Worm (Caenorhabditis elegans): ENCODE data around the gene cpsf-3.

The cpsf-3 gene

ce11 chrIV:13289321-13289720 is 6.6 kb upstream of the cpsf-3 start, which contains the start of gene Y67H2A.10:
Gene Y67H2A.10, minus strand, starts transcription at chrIV:13289504.
- peak; percentile 83 for TF ChIP-seq unc-120 (tag; optimal IDR thresholded peaks at IDR 0.05; ENCODE audit: poor library complexity, severe bottlenecking)
- TF ChIP-seq drap-1 (GFP tag; optimal IDR thresholded peaks at IDR 0.05) = no peak

ce11 chrIV:13272494-13272893 is 10.2 kb downstream of the cpsf-3 start, which contains the start of gene unc-26:
Gene unc-26, minus strand, starts transcription at chrIV:13272516.
- no peak for TF ChIP-seq blmp-1 (tag; optimal IDR thresholded peaks at IDR 0.05)
- TF ChIP-seq sptf-1 (tag; optimal IDR thresholded peaks at IDR 0.05) = peak; percentile 28
- TF ChIP-seq nhr-12 (tag; optimal IDR thresholded peaks at IDR 0.05) = no peak
- TF ChIP-seq ces-1 (GFP tag; optimal IDR thresholded peaks at IDR 0.05) = peak; percentile 74
- TF ChIP-seq drap-1 (GFP tag; optimal IDR thresholded peaks at IDR 0.05) = no peak

ce11 chrIV:13268385-13268784 is 14.3 kb downstream of the cpsf-3 start:
- TF ChIP-seq bed-3 (GFP tag; optimal IDR thresholded peaks at IDR 0.05) = no peak
- TF ChIP-seq ceh-83 (GFP tag; optimal IDR thresholded peaks at IDR 0.05) = no peak
- TF ChIP-seq cnd-1 (tag; optimal IDR thresholded peaks at IDR 0.05) = no peak
- no peak for TF ChIP-seq blmp-1 (tag; optimal IDR thresholded peaks at IDR 0.05)
- TF ChIP-seq flh-1 (GFP tag; optimal IDR thresholded peaks at IDR 0.05) = no peak
- TF ChIP-seq unc-120 (tag; optimal IDR thresholded peaks at IDR 0.05; ENCODE audit: poor library complexity, severe bottlenecking) = no peak
- TF ChIP-seq nhr-12 (tag; optimal IDR thresholded peaks at IDR 0.05) = no peak

- TF ChIP-seq nhr-28 (tag; optimal IDR thresholded peaks at IDR 0.05) (no peak), nhr-237 (tag; optimal IDR thresholded peaks at IDR 0.05) (no peak)
Observed at ce11 chrIV:13261778-13262177, 20.9 kb downstream of the cpsf-3 start.

- TF ChIP-seq nhr-28 (tag; optimal IDR thresholded peaks at IDR 0.05) = no peak
Observed at ce11 chrIV:13258872-13259271, 23.8 kb downstream of the cpsf-3 start, which contains the start of gene JC8.16. Gene JC8.16, plus strand, starts transcription at chrIV:13259172.

- TF ChIP-seq snpc-4 (tag; optimal IDR thresholded peaks at IDR 0.05) (no peak), ceh-43 (GFP tag; optimal IDR thresholded peaks at IDR 0.05) (no peak), M03D4.4 (tag; optimal IDR thresholded peaks at IDR 0.05) (no peak), ceh-39 (tag; optimal IDR thresholded peaks at IDR 0.05) (no peak), ceh-83 (GFP tag; optimal IDR thresholded peaks at IDR 0.05) (no peak), nhr-237 (tag; optimal IDR thresholded peaks at IDR 0.05) (no peak), ztf-11 (tag; optimal IDR thresholded peaks at IDR 0.05) (no peak), unc-62 (GFP tag; optimal IDR thresholded peaks at IDR 0.05) (no peak), elt-3 (tag; optimal IDR thresholded peaks at IDR 0.05) (no peak)
Observed at ce11 chrIV:13255886-13256285, 26.8 kb downstream of the cpsf-3 start, which contains the start of gene bus-12. Gene bus-12, plus strand, starts transcription at chrIV:13256186.

ce11 chrIV:13253841-13254240 is 28.8 kb downstream of the cpsf-3 start, which contains the start of gene ttr-45:
Gene ttr-45, plus strand, starts transcription at chrIV:13254225.
- TF ChIP-seq cnd-1 (tag; optimal IDR thresholded peaks at IDR 0.05) (no peak), unc-62 (GFP tag; optimal IDR thresholded peaks at IDR 0.05) (peak; percentile 22), hlh-1 (tag; optimal IDR thresholded peaks at IDR 0.05) (peak; percentile 11), bed-3 (GFP tag; optimal IDR thresholded peaks at IDR 0.05) (no peak)

- TF ChIP-seq hlh-1 (tag; optimal IDR thresholded peaks at IDR 0.05) (no peak), lsy-2 (tag; optimal IDR thresholded peaks at IDR 0.05) (no peak), pha-4 (tag; optimal IDR thresholded peaks at IDR 0.05) (no peak)
Observed at ce11 chrIV:13252211-13252610, 30.5 kb downstream of the cpsf-3 start, which contains the start of gene ttr-51. Gene ttr-51, minus strand, starts transcription at chrIV:13252311.

ce11 chrIV:13250243-13250642 is 32.4 kb downstream of the cpsf-3 start:
- TF ChIP-seq snpc-4 (tag; optimal IDR thresholded peaks at IDR 0.05) = no peak
- no peak for TF ChIP-seq zip-8 (tag; optimal IDR thresholded peaks at IDR 0.05)
- TF ChIP-seq mab-5 (tag; optimal IDR thresholded peaks at IDR 0.05) = no peak
- TF ChIP-seq unc-120 (tag; optimal IDR thresholded peaks at IDR 0.05; ENCODE audit: poor library complexity, severe bottlenecking) = no peak
- no peak for TF ChIP-seq hlh-1 (tag; optimal IDR thresholded peaks at IDR 0.05)
- TF ChIP-seq ceh-39 (tag; optimal IDR thresholded peaks at IDR 0.05) = no peak
- TF ChIP-seq nhr-28 (tag; optimal IDR thresholded peaks at IDR 0.05) = no peak
- no peak for TF ChIP-seq elt-3 (tag; optimal IDR thresholded peaks at IDR 0.05)
- no peak for TF ChIP-seq ztf-11 (tag; optimal IDR thresholded peaks at IDR 0.05)
- no peak for TF ChIP-seq lin-13 (tag; optimal IDR thresholded peaks at IDR 0.05)
- no peak for TF ChIP-seq nhr-76 (tag; optimal IDR thresholded peaks at IDR 0.05)
- no peak for TF ChIP-seq elt-1 (tag; optimal IDR thresholded peaks at IDR 0.05; ENCODE audit: borderline replicate concordance, insufficient read depth)
- no peak for TF ChIP-seq cnd-1 (tag; optimal IDR thresholded peaks at IDR 0.05)
- no peak for TF ChIP-seq pha-4 (tag; optimal IDR thresholded peaks at IDR 0.05)
- no peak for TF ChIP-seq lsy-2 (tag; optimal IDR thresholded peaks at IDR 0.05)
- TF ChIP-seq unc-62 (GFP tag; optimal IDR thresholded peaks at IDR 0.05) = no peak
- no peak for TF ChIP-seq ham-2 (GFP tag; optimal IDR thresholded peaks at IDR 0.05)
- no peak for TF ChIP-seq ceh-83 (GFP tag; optimal IDR thresholded peaks at IDR 0.05)
- TF ChIP-seq sem-2 (GFP tag; optimal IDR thresholded peaks at IDR 0.05) = no peak

Measured in whole organism, mixed stage, embryonic.